Comparison of ENCODE assay signal across 4 fruit fly cellular contexts in the genomic region with DNA sequence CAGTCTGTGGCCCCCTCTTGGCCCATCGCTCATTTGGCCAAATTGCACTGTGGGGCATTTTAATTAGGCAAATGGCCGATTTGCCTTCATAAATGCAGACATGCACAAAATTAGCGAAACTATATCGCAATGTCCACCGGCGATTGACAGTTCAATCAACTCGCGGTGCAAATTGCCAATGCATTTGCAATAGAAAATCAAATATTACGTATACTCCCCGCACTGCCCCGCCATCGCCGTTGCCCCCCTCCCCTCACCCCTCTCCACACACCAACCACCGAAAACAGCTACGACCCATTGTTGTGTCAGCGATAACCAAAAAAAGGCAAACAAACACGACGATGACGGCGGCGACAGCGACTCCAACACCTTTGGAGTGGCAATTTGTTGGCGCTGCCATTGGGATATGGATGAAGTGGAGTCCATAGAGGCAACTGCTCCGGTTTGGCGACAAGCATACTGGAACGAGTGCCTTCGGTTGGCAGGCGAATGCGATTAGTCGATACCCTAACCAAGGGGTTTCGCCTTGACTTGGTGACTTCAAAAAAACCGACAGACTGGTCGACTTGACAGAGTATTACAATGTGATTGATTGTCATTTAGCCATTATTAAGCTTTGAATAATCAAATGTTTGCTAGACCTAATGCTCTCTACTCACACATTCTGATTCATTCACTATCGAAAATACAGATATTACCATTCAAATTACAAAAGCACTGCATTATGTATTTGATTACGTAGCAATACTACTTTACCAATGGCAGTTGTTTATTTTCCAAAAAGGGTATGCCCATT.
TF ChIP-seq lines count a peak whose summit lies in the region.

No protein-coding gene starts in this region.

- no peak for TF ChIP-seq CTCF in whole organism, embryonic (GFP tag; optimal IDR thresholded peaks at IDR 0.05; lab: Kevin White, UChicago)

TF ChIP-seq in whole organism, adult, 20 proteins besides CTCF, POLR2A, EP300 and RAD21:
- TF ChIP-seq Mnt (GFP tag; optimal IDR thresholded peaks at IDR 0.05; lab: Kevin White, UChicago) (no peak), tj (GFP tag; optimal IDR thresholded peaks at IDR 0.05; lab: Kevin White, UChicago) (peak; percentile 87)

TF ChIP-seq in whole organism, embryonic, 481 proteins besides CTCF, POLR2A, EP300 and RAD21 (continues in another document):
- TF ChIP-seq Six4 (GFP tag; optimal IDR thresholded peaks at IDR 0.05; lab: Kevin White, UChicago) = no peak
- no peak for TF ChIP-seq cwo (GFP tag; optimal IDR thresholded peaks at IDR 0.05; lab: Kevin White, UChicago)
- TF ChIP-seq Doc3 (GFP tag; IDR thresholded peaks at IDR 0.05; lab: Robert Waterston, UW; ENCODE audit: partially characterized antibody) = no peak
- no peak for TF ChIP-seq Dip3 (GFP tag; optimal IDR thresholded peaks at IDR 0.05; lab: Kevin White, UChicago)
- peak; percentile 89 for TF ChIP-seq crol (GFP tag; IDR thresholded peaks at IDR 0.05; lab: Robert Waterston, UW)
- TF ChIP-seq Ravus (GFP tag; IDR thresholded peaks at IDR 0.05; lab: Robert Waterston, UW) = no peak
- no peak for TF ChIP-seq CG11696 (GFP tag; IDR thresholded peaks at IDR 0.05; lab: Robert Waterston, UW)
- TF ChIP-seq CG10654 (GFP tag; optimal IDR thresholded peaks at IDR 0.05; lab: Kevin White, UChicago) = no peak
- no peak for TF ChIP-seq CG4328 (GFP tag; optimal IDR thresholded peaks at IDR 0.05; lab: Kevin White, UChicago)
- TF ChIP-seq E2f1 (GFP tag; IDR thresholded peaks at IDR 0.05; lab: Robert Waterston, UW) = no peak
- no peak for TF ChIP-seq CG1832 (GFP tag; optimal IDR thresholded peaks at IDR 0.05; lab: Kevin White, UChicago)
- no peak for TF ChIP-seq ftz-f1 (GFP tag; optimal IDR thresholded peaks at IDR 0.05; lab: Kevin White, UChicago)
- TF ChIP-seq bsh (GFP tag; optimal IDR thresholded peaks at IDR 0.05; lab: Kevin White, UChicago) = peak in 1 of 2 experiments; percentile 45
- TF ChIP-seq maf-S (GFP tag; optimal IDR thresholded peaks at IDR 0.05; lab: Kevin White, UChicago) = no peak
- no peak for TF ChIP-seq CG2129 (GFP tag; IDR thresholded peaks at IDR 0.05; lab: Robert Waterston, UW; ENCODE audit: partially characterized antibody)
- TF ChIP-seq CG8281 (tag; optimal IDR thresholded peaks at IDR 0.05; lab: Kevin White, UChicago) = no peak
- no peak for TF ChIP-seq ranshi (GFP tag; IDR thresholded peaks at IDR 0.05; lab: Robert Waterston, UW)
- TF ChIP-seq chinmo (GFP tag; IDR thresholded peaks at IDR 0.05; lab: Robert Waterston, UW; ENCODE audit: partially characterized antibody) = 0 out of 4 replicates have a peak, but pooled peaks have one; percentile 36
- TF ChIP-seq Meics (GFP tag; optimal IDR thresholded peaks at IDR 0.05; lab: Kevin White, UChicago) = no peak
- no peak for TF ChIP-seq CG14710 (tag; optimal IDR thresholded peaks at IDR 0.05; lab: Kevin White, UChicago)
- TF ChIP-seq H15 (GFP tag; IDR thresholded peaks at IDR 0.05; lab: Robert Waterston, UW) = no peak
- TF ChIP-seq CG2712 (tag; optimal IDR thresholded peaks at IDR 0.05; lab: Kevin White, UChicago) = no peak
- no peak for TF ChIP-seq cad (GFP tag; optimal IDR thresholded peaks at IDR 0.05; lab: Kevin White, UChicago)
- no peak for TF ChIP-seq CG11504 (tag; optimal IDR thresholded peaks at IDR 0.05; lab: Kevin White, UChicago)
- no peak for TF ChIP-seq CG12942 (GFP tag; optimal IDR thresholded peaks at IDR 0.05; lab: Kevin White, UChicago)
- no peak for TF ChIP-seq CG7963 (GFP tag; IDR thresholded peaks at IDR 0.05; lab: Robert Waterston, UW; ENCODE audit: partially characterized antibody)

TF ChIP-seq in whole organism, prepupa, 60 proteins besides CTCF, POLR2A, EP300 and RAD21 (continues in another document):
- TF ChIP-seq Lpt (GFP tag; optimal IDR thresholded peaks at IDR 0.05; lab: Kevin White, UChicago) (peak; percentile 23), fd59A (GFP tag; optimal IDR thresholded peaks at IDR 0.05; lab: Kevin White, UChicago) (peak; percentile 53), salr (GFP tag; optimal IDR thresholded peaks at IDR 0.05; lab: Kevin White, UChicago) (peak in 1 of 2 experiments; percentile 74), acj6 (GFP tag; optimal IDR thresholded peaks at IDR 0.05; lab: Kevin White, UChicago) (peak; percentile 8), pdm3 (GFP tag; optimal IDR thresholded peaks at IDR 0.05; lab: Kevin White, UChicago) (peak; percentile 45), CG15336 (GFP tag; IDR thresholded peaks at IDR 0.05; lab: Robert Waterston, UW) (peak; percentile 70), CG34406 (GFP tag; optimal IDR thresholded peaks at IDR 0.05; lab: Kevin White, UChicago) (no peak), OdsH (GFP tag; optimal IDR thresholded peaks at IDR 0.05; lab: Kevin White, UChicago) (peak; percentile 36), CG8632 (GFP tag; optimal IDR thresholded peaks at IDR 0.05; lab: Kevin White, UChicago) (no peak), net (GFP tag; optimal IDR thresholded peaks at IDR 0.05; lab: Kevin White, UChicago) (peak; percentile 37), CG3919 (GFP tag; optimal IDR thresholded peaks at IDR 0.05; lab: Kevin White, UChicago) (peak; percentile 6), ss (GFP tag; optimal IDR thresholded peaks at IDR 0.05; lab: Kevin White, UChicago) (peak in 1 of 2 experiments; percentile 39), CG3032 (tag; optimal IDR thresholded peaks at IDR 0.05; lab: Kevin White, UChicago) (peak; percentile 24), Gug (GFP tag; IDR thresholded peaks at IDR 0.05; lab: Robert Waterston, UW) (0 out of 2 replicates have a peak, but pooled peaks have one; percentile 7), CG6276 (GFP tag; optimal IDR thresholded peaks at IDR 0.05; lab: Kevin White, UChicago) (peak; percentile 75), Eip75B (GFP tag; optimal IDR thresholded peaks at IDR 0.05; lab: Kevin White, UChicago) (peak; percentile 18), spab (GFP tag; optimal IDR thresholded peaks at IDR 0.05; lab: Kevin White, UChicago) (peak; percentile 6), CG10631 (GFP tag; optimal IDR thresholded peaks at IDR 0.05; lab: Kevin White, UChicago) (peak; percentile 56), Eip78C (GFP tag; lab: Kevin White, UChicago) (peak; percentile 69), CG6854 (GFP tag; optimal IDR thresholded peaks at IDR 0.05; lab: Kevin White, UChicago) (no peak), dac (GFP tag; optimal IDR thresholded peaks at IDR 0.05; lab: Kevin White, UChicago) (peak; percentile 58), CG4318 (GFP tag; optimal IDR thresholded peaks at IDR 0.05; lab: Kevin White, UChicago) (peak; percentile 64), CG32006 (GFP tag; optimal IDR thresholded peaks at IDR 0.05; lab: Kevin White, UChicago) (peak; percentile 90), eg (GFP tag; IDR thresholded peaks at IDR 0.05; lab: Robert Waterston, UW) (peak; percentile 61; the same call in 2 of the 3 replicates), CG10669 (GFP tag; optimal IDR thresholded peaks at IDR 0.05; lab: Kevin White, UChicago) (peak; percentile 9), CG8119 (GFP tag; IDR thresholded peaks at IDR 0.05; lab: Robert Waterston, UW) (peak; percentile 73), Hr4 (GFP tag; optimal IDR thresholded peaks at IDR 0.05; lab: Kevin White, UChicago) (peak; percentile 84)

TF ChIP-seq in whole organism, pupa, 21 proteins besides CTCF, POLR2A, EP300 and RAD21:
- 0 out of 3 replicates have a peak, but pooled peaks have one; percentile 54 for TF ChIP-seq fd96Ca (GFP tag; IDR thresholded peaks at IDR 0.05; lab: Robert Waterston, UW)
- TF ChIP-seq CG8301 (tag; optimal IDR thresholded peaks at IDR 0.05; lab: Kevin White, UChicago) = peak; percentile 66
- TF ChIP-seq CG17806 (tag; optimal IDR thresholded peaks at IDR 0.05; lab: Kevin White, UChicago) = no peak
- peak; percentile 48 for TF ChIP-seq CG15710 (tag; optimal IDR thresholded peaks at IDR 0.05; lab: Kevin White, UChicago)
- peak; percentile 73 for TF ChIP-seq CG14655 (GFP tag; optimal IDR thresholded peaks at IDR 0.05; lab: Kevin White, UChicago)
- TF ChIP-seq CG9948 (tag; optimal IDR thresholded peaks at IDR 0.05; lab: Kevin White, UChicago) = peak; percentile 15
- TF ChIP-seq CG34367 (tag; optimal IDR thresholded peaks at IDR 0.05; lab: Kevin White, UChicago) = peak; percentile 35
- TF ChIP-seq Pif1A (GFP tag; optimal IDR thresholded peaks at IDR 0.05; lab: Kevin White, UChicago) = peak; percentile 26
- no peak for TF ChIP-seq CG12605 (GFP tag; IDR thresholded peaks at IDR 0.05; lab: Robert Waterston, UW)
- peak; percentile 20 for TF ChIP-seq CG8159 (tag; optimal IDR thresholded peaks at IDR 0.05; lab: Kevin White, UChicago)
